Worm (Caenorhabditis elegans): Measurements from ENCODE around the gene Y12A6A.1.

The Y12A6A.1 gene

ce11 chrX:13600136-13600535 is 21.4 kb downstream of the Y12A6A.1 start, which contains the start of gene F54B11.7:
Gene F54B11.7 (plus strand): TSS chrX:13600436.
- no peak for TF ChIP-seq tbx-37 (GFP tag; conservative IDR thresholded peaks at IDR 0.05)
- no peak for TF ChIP-seq tbx-11 (GFP tag; IDR thresholded peaks at IDR 0.05)
- TF ChIP-seq hmbx-1 (tag; optimal IDR thresholded peaks at IDR 0.05), result no peak
- TF ChIP-seq pes-1 (GFP tag; IDR thresholded peaks at IDR 0.05), result no peak
- TF ChIP-seq ama-1 (optimal IDR thresholded peaks at IDR 0.05), result no peak
- no peak for TF ChIP-seq ceh-13 (GFP tag; optimal IDR thresholded peaks at IDR 0.05)
- no peak for TF ChIP-seq tra-4 (tag; optimal IDR thresholded peaks at IDR 0.05)
- no peak for TF ChIP-seq ceh-36 (tag; optimal IDR thresholded peaks at IDR 0.05)
- no peak for TF ChIP-seq hmg-4 (GFP tag; optimal IDR thresholded peaks at IDR 0.05)
- no peak for TF ChIP-seq ets-7 (tag; optimal IDR thresholded peaks at IDR 0.05)
- TF ChIP-seq hnd-1 (tag; optimal IDR thresholded peaks at IDR 0.05), result no peak
- no peak for TF ChIP-seq B0310.2 (tag; optimal IDR thresholded peaks at IDR 0.05)
- no peak for TF ChIP-seq scrt-1 (GFP tag; IDR thresholded peaks at IDR 0.05)
- no peak for TF ChIP-seq sea-1 (GFP tag; conservative IDR thresholded peaks at IDR 0.05)
- no peak for TF ChIP-seq flt-1 (GFP tag; IDR thresholded peaks at IDR 0.05)
- TF ChIP-seq aly-1 (tag; optimal IDR thresholded peaks at IDR 0.05), result no peak
- no peak for TF ChIP-seq F13C5.2 (tag; optimal IDR thresholded peaks at IDR 0.05)

- TF ChIP-seq F13C5.2 (tag; optimal IDR thresholded peaks at IDR 0.05) (peak; percentile 77), hmg-4 (GFP tag; optimal IDR thresholded peaks at IDR 0.05) (peak; percentile 36), tbx-37 (GFP tag; conservative IDR thresholded peaks at IDR 0.05) (0 out of 2 replicates have a peak, but pooled peaks have one; percentile 28), hnd-1 (tag; optimal IDR thresholded peaks at IDR 0.05) (no peak), ceh-36 (tag; optimal IDR thresholded peaks at IDR 0.05) (peak; percentile 43)
Observed at ce11 chrX:13598021-13598499, 23.5 kb downstream of the Y12A6A.1 start, which contains the start of gene bra-1. Gene bra-1 (plus strand): TSS chrX:13598449.

- no peak for TF ChIP-seq aly-1 (tag; optimal IDR thresholded peaks at IDR 0.05)
- no peak for TF ChIP-seq hmbx-1 (tag; optimal IDR thresholded peaks at IDR 0.05)
- TF ChIP-seq F13C5.2 (tag; optimal IDR thresholded peaks at IDR 0.05), result peak; percentile 36
- no peak for TF ChIP-seq hnd-1 (tag; optimal IDR thresholded peaks at IDR 0.05)
Observed at ce11 chrX:13596003-13596767, 25.3 kb downstream of the Y12A6A.1 start, which contains the start of gene F54B11.5. Gene F54B11.5 (minus strand): TSS chrX:13596068.

ce11 chrX:13592367-13592766 is 29.2 kb downstream of the Y12A6A.1 start, which contains the start of gene F54B11.4:
Gene F54B11.4 (plus strand): TSS chrX:13592667.
- TF ChIP-seq aly-1 (tag; optimal IDR thresholded peaks at IDR 0.05) (no peak), tra-4 (tag; optimal IDR thresholded peaks at IDR 0.05) (no peak), B0310.2 (tag; optimal IDR thresholded peaks at IDR 0.05) (no peak), tbx-11 (GFP tag; IDR thresholded peaks at IDR 0.05) (no peak), tbx-37 (GFP tag; conservative IDR thresholded peaks at IDR 0.05) (no peak), ceh-13 (GFP tag; optimal IDR thresholded peaks at IDR 0.05) (no peak), ceh-36 (tag; optimal IDR thresholded peaks at IDR 0.05) (no peak), pes-1 (GFP tag; IDR thresholded peaks at IDR 0.05) (no peak), ama-1 (optimal IDR thresholded peaks at IDR 0.05) (no peak), scrt-1 (GFP tag; IDR thresholded peaks at IDR 0.05) (no peak), F13C5.2 (tag; optimal IDR thresholded peaks at IDR 0.05) (no peak), hmbx-1 (tag; optimal IDR thresholded peaks at IDR 0.05) (no peak), sea-1 (GFP tag; conservative IDR thresholded peaks at IDR 0.05) (no peak), hmg-4 (GFP tag; optimal IDR thresholded peaks at IDR 0.05) (no peak), ets-7 (tag; optimal IDR thresholded peaks at IDR 0.05) (no peak)

ce11 chrX:13591953-13592352 is 29.6 kb downstream of the Y12A6A.1 start:
- no peak for TF ChIP-seq pes-1 (GFP tag; IDR thresholded peaks at IDR 0.05)
- TF ChIP-seq scrt-1 (GFP tag; IDR thresholded peaks at IDR 0.05), result 0 out of 2 replicates have a peak, but pooled peaks have one; percentile 7
- no peak for TF ChIP-seq tra-4 (tag; optimal IDR thresholded peaks at IDR 0.05)
- TF ChIP-seq aly-1 (tag; optimal IDR thresholded peaks at IDR 0.05), result peak; percentile 49

ce11 chrX:13591175-13591574 is 30.4 kb downstream of the Y12A6A.1 start, which contains the start of gene col-44:
Gene col-44 (plus strand): TSS chrX:13591475.
- TF ChIP-seq hmg-4 (GFP tag; optimal IDR thresholded peaks at IDR 0.05) (no peak), tbx-37 (GFP tag; conservative IDR thresholded peaks at IDR 0.05) (no peak), sea-1 (GFP tag; conservative IDR thresholded peaks at IDR 0.05) (no peak), scrt-1 (GFP tag; IDR thresholded peaks at IDR 0.05) (no peak), ets-7 (tag; optimal IDR thresholded peaks at IDR 0.05) (no peak), B0310.2 (tag; optimal IDR thresholded peaks at IDR 0.05) (no peak), pes-1 (GFP tag; IDR thresholded peaks at IDR 0.05) (no peak), tra-4 (tag; optimal IDR thresholded peaks at IDR 0.05) (no peak), ceh-13 (GFP tag; optimal IDR thresholded peaks at IDR 0.05) (no peak), hmbx-1 (tag; optimal IDR thresholded peaks at IDR 0.05) (no peak), hnd-1 (tag; optimal IDR thresholded peaks at IDR 0.05) (no peak), aly-1 (tag; optimal IDR thresholded peaks at IDR 0.05) (no peak), F13C5.2 (tag; optimal IDR thresholded peaks at IDR 0.05) (no peak), ceh-36 (tag; optimal IDR thresholded peaks at IDR 0.05) (no peak), tbx-11 (GFP tag; IDR thresholded peaks at IDR 0.05) (no peak), flt-1 (GFP tag; IDR thresholded peaks at IDR 0.05) (no peak), ama-1 (optimal IDR thresholded peaks at IDR 0.05) (no peak)

ce11 chrX:13590688-13591087 is 30.8 kb downstream of the Y12A6A.1 start:
- TF ChIP-seq ets-7 (tag; optimal IDR thresholded peaks at IDR 0.05) (no peak), aly-1 (tag; optimal IDR thresholded peaks at IDR 0.05) (peak; percentile 5)

ce11 chrX:13589735-13590134 is 31.8 kb downstream of the Y12A6A.1 start, which contains the start of gene col-9:
Gene col-9 (plus strand): TSS chrX:13590035.
- TF ChIP-seq ceh-36 (tag; optimal IDR thresholded peaks at IDR 0.05) (no peak), B0310.2 (tag; optimal IDR thresholded peaks at IDR 0.05) (no peak), F13C5.2 (tag; optimal IDR thresholded peaks at IDR 0.05) (no peak), ceh-13 (GFP tag; optimal IDR thresholded peaks at IDR 0.05) (no peak), aly-1 (tag; optimal IDR thresholded peaks at IDR 0.05) (no peak), hmg-4 (GFP tag; optimal IDR thresholded peaks at IDR 0.05) (no peak), sea-1 (GFP tag; conservative IDR thresholded peaks at IDR 0.05) (no peak), tbx-11 (GFP tag; IDR thresholded peaks at IDR 0.05) (no peak), ets-7 (tag; optimal IDR thresholded peaks at IDR 0.05) (no peak), pes-1 (GFP tag; IDR thresholded peaks at IDR 0.05) (no peak), tbx-37 (GFP tag; conservative IDR thresholded peaks at IDR 0.05) (no peak)
